Worm (Caenorhabditis elegans): ENCODE data around the gene T05A8.3.

DNA sequence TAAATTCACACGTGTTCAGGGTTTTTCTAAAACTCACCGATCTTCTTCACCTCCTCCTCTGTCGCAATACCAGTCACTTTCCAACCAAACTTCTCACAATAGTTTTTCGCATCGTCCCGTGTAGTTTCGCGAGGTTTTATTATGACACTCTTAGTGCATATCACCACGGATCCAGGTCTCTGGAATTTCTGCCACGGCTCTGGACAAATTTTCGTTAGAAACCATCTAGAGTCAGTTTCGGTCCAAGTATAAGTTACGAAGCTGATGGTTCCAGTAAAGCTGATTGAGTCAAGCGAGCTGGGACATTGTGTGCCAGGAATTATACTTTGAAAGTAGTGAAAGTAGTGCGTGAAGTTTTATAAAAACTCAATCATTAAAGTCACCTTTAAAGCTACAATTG is 39.1 kb upstream of the T05A8.3 start:
- TF ChIP-seq ztf-1 (GFP tag; conservative IDR thresholded peaks at IDR 0.05) (no peak), ztf-4 (tag; optimal IDR thresholded peaks at IDR 0.05) (no peak), gmeb-1 (tag; optimal IDR thresholded peaks at IDR 0.05) (no peak), ztf-11 (tag; optimal IDR thresholded peaks at IDR 0.05) (no peak), fos-1 (tag; optimal IDR thresholded peaks at IDR 0.05) (no peak), nhr-237 (tag; optimal IDR thresholded peaks at IDR 0.05) (no peak), lin-13 (GFP tag; optimal IDR thresholded peaks at IDR 0.05) (no peak), egl-27 (tag; optimal IDR thresholded peaks at IDR 0.05) (no peak)
